Fruit fly (Drosophila melanogaster): Measurements from ENCODE around the gene CG14710.

Gene CG14710

DNA sequence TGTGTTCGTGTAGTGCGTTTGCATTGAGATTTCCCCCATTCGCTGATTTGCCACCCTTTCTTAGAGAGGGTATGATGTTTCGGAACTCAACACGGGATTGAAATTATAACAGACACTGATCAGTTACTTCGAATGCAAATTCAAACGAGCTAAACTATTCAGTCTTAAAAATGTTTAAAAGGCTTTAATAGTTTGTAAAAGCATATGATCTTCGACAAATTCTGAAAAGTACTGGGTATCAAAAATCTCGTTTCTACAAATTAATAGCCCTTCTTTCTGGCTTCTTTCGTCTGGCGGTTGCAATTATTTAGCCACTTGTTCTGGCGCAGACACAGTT is 37.7 kb upstream of the CG14710 start (continued):
- TF ChIP-seq Tbp (GFP tag; optimal IDR thresholded peaks at IDR 0.05) (no peak), Eip74EF (GFP tag; optimal IDR thresholded peaks at IDR 0.05) (peak in 1 of 2 experiments; percentile 52), ash1 (GFP tag; optimal IDR thresholded peaks at IDR 0.05) (no peak), CG12104 (GFP tag; optimal IDR thresholded peaks at IDR 0.05) (peak; percentile 29), Oaz (GFP tag; IDR thresholded peaks at IDR 0.05) (peak; percentile 71), CG6854 (GFP tag; optimal IDR thresholded peaks at IDR 0.05) (peak; percentile 27), CG17829 (tag; optimal IDR thresholded peaks at IDR 0.05) (peak; percentile 67), Dfd (GFP tag; optimal IDR thresholded peaks at IDR 0.05) (no peak), ham (GFP tag; IDR thresholded peaks at IDR 0.05) (no peak), amos (GFP tag; IDR thresholded peaks at IDR 0.05; ENCODE audit: partially characterized antibody) (no peak), unpg (GFP tag; optimal IDR thresholded peaks at IDR 0.05) (peak; percentile 75), fu2 (GFP tag; optimal IDR thresholded peaks at IDR 0.05) (peak; percentile 9), salm (tag; optimal IDR thresholded peaks at IDR 0.05) (peak; percentile 52), zfh2 (GFP tag; optimal IDR thresholded peaks at IDR 0.05) (peak; percentile 11), exex (tag; optimal IDR thresholded peaks at IDR 0.05) (no peak), pnt (GFP tag; optimal IDR thresholded peaks at IDR 0.05) (peak; percentile 50), CG17385 (GFP tag; optimal IDR thresholded peaks at IDR 0.05) (peak; percentile 75), Nf-YC (tag; optimal IDR thresholded peaks at IDR 0.05) (no peak), CG13894 (tag; optimal IDR thresholded peaks at IDR 0.05) (no peak), CG32532 (GFP tag; IDR thresholded peaks at IDR 0.05) (peak; percentile 62), CG17361 (GFP tag; IDR thresholded peaks at IDR 0.05) (no peak; the same call in 2 of the 3 replicates), ERR (GFP tag; optimal IDR thresholded peaks at IDR 0.05) (peak; percentile 16), CG34422 (GFP tag; IDR thresholded peaks at IDR 0.05) (peak; percentile 75; the same call in 2 of the 3 replicates), CG17912 (GFP tag; optimal IDR thresholded peaks at IDR 0.05) (no peak), lov (optimal IDR thresholded peaks at IDR 0.05) (no peak), lov (GFP tag; IDR thresholded peaks at IDR 0.05) (peak; percentile 62; the same call in 2 of the 3 replicates), Ssrp (tag; optimal IDR thresholded peaks at IDR 0.05) (peak; percentile 60), D19A (tag; optimal IDR thresholded peaks at IDR 0.05) (peak; percentile 62), CG5245 (GFP tag; optimal IDR thresholded peaks at IDR 0.05) (peak; percentile 52), onecut (GFP tag; IDR thresholded peaks at IDR 0.05) (peak; percentile 56), sim (GFP tag; IDR thresholded peaks at IDR 0.05) (0 out of 2 replicates have a peak, but pooled peaks have one; percentile 29), CG12942 (GFP tag; optimal IDR thresholded peaks at IDR 0.05) (peak; percentile 72), Opbp (GFP tag; IDR thresholded peaks at IDR 0.05; ENCODE audit: partially characterized antibody) (no peak), ems (GFP tag; optimal IDR thresholded peaks at IDR 0.05) (peak; percentile 56), nmo (GFP tag; optimal IDR thresholded peaks at IDR 0.05) (peak; percentile 74), zen (tag; optimal IDR thresholded peaks at IDR 0.05) (peak; percentile 5), CG16863 (GFP tag; optimal IDR thresholded peaks at IDR 0.05) (peak; percentile 60), Ravus (GFP tag; IDR thresholded peaks at IDR 0.05) (peak; percentile 34), CG30431 (GFP tag; optimal IDR thresholded peaks at IDR 0.05) (peak; percentile 51), CG6254 (GFP tag; optimal IDR thresholded peaks at IDR 0.05) (peak; percentile 27), CG2875 (GFP tag; optimal IDR thresholded peaks at IDR 0.05) (peak; percentile 30), Dll (GFP tag; IDR thresholded peaks at IDR 0.05; ENCODE audit: partially characterized antibody) (no peak), Mes4 (GFP tag; optimal IDR thresholded peaks at IDR 0.05) (peak; percentile 61), br (optimal IDR thresholded peaks at IDR 0.05) (no peak), maf-S (GFP tag; optimal IDR thresholded peaks at IDR 0.05) (peak; percentile 53), az2 (GFP tag; optimal IDR thresholded peaks at IDR 0.05) (peak; percentile 62), ato (GFP tag; IDR thresholded peaks at IDR 0.05; ENCODE audit: partially characterized antibody) (no peak), D19B (GFP tag; optimal IDR thresholded peaks at IDR 0.05) (peak; percentile 84), danr (GFP tag; IDR thresholded peaks at IDR 0.05) (peak; percentile 52), gsb (GFP tag; IDR thresholded peaks at IDR 0.05) (no peak), Oli (tag; optimal IDR thresholded peaks at IDR 0.05) (peak; percentile 77), CG33213 (GFP tag; optimal IDR thresholded peaks at IDR 0.05) (peak; percentile 57)
